Worm (Caenorhabditis elegans): ENCODE data around the gene C10C5.4.

C10C5.4 gene

DNA sequence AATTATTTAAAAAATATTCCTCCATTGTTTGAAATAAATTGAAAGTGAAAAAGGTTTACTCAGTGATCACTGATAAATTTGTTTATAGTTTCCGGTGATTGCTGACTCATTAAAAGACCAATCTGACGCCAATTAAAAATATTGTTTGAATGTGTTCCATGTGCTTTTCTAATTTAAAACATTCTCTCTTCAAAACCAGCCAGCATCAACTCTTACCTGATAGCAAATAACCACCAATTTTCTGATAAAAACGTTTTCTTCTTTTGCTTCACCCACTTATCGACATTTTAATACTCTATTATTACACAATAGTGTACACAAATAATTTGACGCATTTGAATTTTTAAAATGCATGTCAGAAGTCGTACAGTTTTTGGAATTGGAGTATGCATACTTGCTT, 23.4 kb downstream of the C10C5.4 start, which contains the start of gene F56D5.6 (continued):
- peak; percentile 71 for TF ChIP-seq dve-1 (tag; optimal IDR thresholded peaks at IDR 0.05; ENCODE audit: insufficient read depth)
- TF ChIP-seq dmd-6 (GFP tag; IDR thresholded peaks at IDR 0.05) = peak; percentile 14; the same call in 1 of the 2 replicates
- TF ChIP-seq nhr-10 (tag; optimal IDR thresholded peaks at IDR 0.05) = no peak
- no peak for TF ChIP-seq madf-9 (GFP tag; conservative IDR thresholded peaks at IDR 0.05)
- TF ChIP-seq F10B5.3 (tag; optimal IDR thresholded peaks at IDR 0.05) = no peak
- TF ChIP-seq ZK546.5 (tag; optimal IDR thresholded peaks at IDR 0.05) = no peak
- no peak for TF ChIP-seq hlh-11 (tag; optimal IDR thresholded peaks at IDR 0.05)
- no peak for TF ChIP-seq zag-1 (tag; optimal IDR thresholded peaks at IDR 0.05)
- TF ChIP-seq D1046.2 (GFP tag; IDR thresholded peaks at IDR 0.05) = no peak
- TF ChIP-seq mep-1 (tag; optimal IDR thresholded peaks at IDR 0.05) = no peak
- TF ChIP-seq fkh-10 (GFP tag; optimal IDR thresholded peaks at IDR 0.05) = no peak
- no peak for TF ChIP-seq skn-1 (tag; optimal IDR thresholded peaks at IDR 0.05)
- no peak for TF ChIP-seq arid-1 (GFP tag; conservative IDR thresholded peaks at IDR 0.05)
- TF ChIP-seq daf-16 (GFP tag; optimal IDR thresholded peaks at IDR 0.05) = no peak
- peak; percentile 88 for TF ChIP-seq daf-16 (tag; optimal IDR thresholded peaks at IDR 0.05)
- TF ChIP-seq pha-4 (GFP tag; IDR thresholded peaks at IDR 0.05) = no peak
- TF ChIP-seq pha-4 (tag; optimal IDR thresholded peaks at IDR 0.05) = no peak
- TF ChIP-seq lsy-2 (tag; optimal IDR thresholded peaks at IDR 0.05) = no peak
- no peak for TF ChIP-seq T26A8.4 (GFP tag; IDR thresholded peaks at IDR 0.05)
- TF ChIP-seq dmd-9 (GFP tag; IDR thresholded peaks at IDR 0.05) = no peak
- TF ChIP-seq hmg-1.1 (GFP tag; IDR thresholded peaks at IDR 0.05) = no peak
- no peak for TF ChIP-seq Y105C5A.15 (GFP tag; IDR thresholded peaks at IDR 0.05)
- no peak for TF ChIP-seq lin-39 (tag; optimal IDR thresholded peaks at IDR 0.05)
- no peak for TF ChIP-seq snpc-4 (tag; optimal IDR thresholded peaks at IDR 0.05)
- no peak for TF ChIP-seq ceh-44 (GFP tag; IDR thresholded peaks at IDR 0.05)

DNA sequence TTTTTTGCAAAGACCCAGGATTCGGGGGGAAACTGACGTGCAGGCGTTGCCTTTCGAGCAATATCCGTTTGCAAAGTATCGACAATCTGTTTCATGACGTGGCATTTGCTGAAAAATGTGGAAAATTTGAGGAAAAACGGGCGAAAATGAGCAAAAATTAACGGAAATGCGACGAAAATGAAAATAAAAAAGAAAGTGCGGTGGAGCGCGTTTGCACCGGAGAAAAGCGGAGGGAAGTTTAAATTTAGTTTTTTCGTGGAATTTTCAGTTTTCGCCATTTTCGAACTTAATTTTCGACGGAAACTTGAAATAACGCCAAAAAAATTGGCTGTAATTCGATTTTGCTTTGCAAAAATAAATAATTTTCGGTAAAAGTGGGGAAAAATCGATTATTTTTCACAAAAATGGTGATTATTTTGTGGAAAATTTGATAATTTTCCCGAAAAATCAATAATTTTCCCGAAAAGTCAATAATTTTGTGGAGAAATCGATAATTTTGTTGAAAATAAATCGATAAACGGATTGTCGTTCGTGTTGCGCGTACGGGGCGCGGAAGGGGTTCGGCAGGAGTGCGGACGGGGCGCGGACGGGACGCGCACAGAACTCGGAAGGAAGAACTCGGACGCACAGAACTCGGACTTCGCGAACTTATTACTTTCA, 25.5 kb downstream of the C10C5.4 start:
- TF ChIP-seq ceh-28 (tag; optimal IDR thresholded peaks at IDR 0.05) (peak; percentile 75), T20F7.1 (GFP tag; optimal IDR thresholded peaks at IDR 0.05) (no peak), unc-130 (GFP tag; optimal IDR thresholded peaks at IDR 0.05) (no peak), dmd-8 (GFP tag; IDR thresholded peaks at IDR 0.05) (no peak), madf-9 (GFP tag; conservative IDR thresholded peaks at IDR 0.05) (no peak), pqm-1 (tag; optimal IDR thresholded peaks at IDR 0.05) (no peak), lin-29 (GFP tag; IDR thresholded peaks at IDR 0.05) (no peak), Y75B8A.6 (GFP tag; IDR thresholded peaks at IDR 0.05) (no peak), nhr-237 (tag; optimal IDR thresholded peaks at IDR 0.05) (no peak), pha-4 (GFP tag; IDR thresholded peaks at IDR 0.05) (no peak), pha-4 (tag; optimal IDR thresholded peaks at IDR 0.05) (no peak), nhr-42 (GFP tag; IDR thresholded peaks at IDR 0.05) (no peak), ama-1 (optimal IDR thresholded peaks at IDR 0.05) (no peak), fos-1 (tag; optimal IDR thresholded peaks at IDR 0.05) (no peak), lin-13 (GFP tag; optimal IDR thresholded peaks at IDR 0.05) (no peak), nhr-102 (tag; optimal IDR thresholded peaks at IDR 0.05) (no peak), lin-38 (GFP tag; IDR thresholded peaks at IDR 0.05) (peak; percentile 97), mdt-29 (GFP tag; IDR thresholded peaks at IDR 0.05) (no peak), dpl-1 (GFP tag; optimal IDR thresholded peaks at IDR 0.05) (peak; percentile 79), daf-16 (GFP tag; optimal IDR thresholded peaks at IDR 0.05) (no peak), daf-16 (tag; optimal IDR thresholded peaks at IDR 0.05) (no peak), mdl-1 (tag; optimal IDR thresholded peaks at IDR 0.05) (no peak), nhr-25 (tag; optimal IDR thresholded peaks at IDR 0.05; ENCODE audit: borderline replicate concordance, insufficient read depth) (no peak), nhr-28 (tag; optimal IDR thresholded peaks at IDR 0.05) (no peak), tra-1 (GFP tag; IDR thresholded peaks at IDR 0.05) (no peak), set-16 (GFP tag; IDR thresholded peaks at IDR 0.05) (peak; percentile 46; the same call in 1 of the 2 replicates), unc-62 (GFP tag; optimal IDR thresholded peaks at IDR 0.05 in 1 of 2) (peak in 1 of 2 experiments; percentile 23), unc-62 (tag; optimal IDR thresholded peaks at IDR 0.05) (no peak)

All from whole organism, L4 larva.